Fruit fly (Drosophila melanogaster) whole organism, embryonic: ENCODE results near the gene CG32720.

Experiments used
- CG11504 ChIP-seq: fragments of 200-800 bp; sonication (Bioruptor generic); optimal IDR thresholded peaks from 3 replicates; lab custom pipeline; 2019; ENCODE audit warnings: missing biosample characterization, mild to moderate bottlenecking, missing genetic modification characterization, moderate library complexity
- CG12769 ChIP-seq: fragments of 200-800 bp; sonication (Bioruptor generic); optimal IDR thresholded peaks from 2 replicates; lab custom pipeline; 2019; ENCODE audit warnings: missing biosample characterization, mild to moderate bottlenecking, missing genetic modification characterization, moderate library complexity
- CG13296 ChIP-seq: fragments of 200-800 bp; sonication (Bioruptor generic); optimal IDR thresholded peaks from 3 replicates; lab custom pipeline; 2018; ENCODE audit warnings: missing biosample characterization, mild to moderate bottlenecking, missing genetic modification characterization
- CG13424 ChIP-seq: fragments of 200-800 bp; sonication (Bioruptor generic); optimal IDR thresholded peaks from 2 replicates; lab custom pipeline; 2019; ENCODE audit warnings: missing biosample characterization, mild to moderate bottlenecking, missing genetic modification characterization, moderate library complexity
- CG1529 ChIP-seq: fragments of 200-800 bp; sonication (Bioruptor generic); optimal IDR thresholded peaks from 3 replicates; lab custom pipeline; 2018; ENCODE audit warnings: missing biosample characterization, missing genetic modification characterization
- CG17328 ChIP-seq: fragments of 200-800 bp; sonication (Bioruptor generic); IDR thresholded peaks from 2 replicates; pipeline ENCODE4 v1.3.6; 2022; ENCODE audit warnings: missing biosample characterization, missing genetic modification characterization
- CG17568 ChIP-seq: fragments of 200-800 bp; sonication (Bioruptor generic); optimal IDR thresholded peaks from 2 replicates; lab custom pipeline; 2018; ENCODE audit warnings: missing biosample characterization, mild to moderate bottlenecking, missing genetic modification characterization, moderate library complexity
- CG2199 ChIP-seq: fragments of 200-800 bp; sonication (Bioruptor generic); IDR thresholded peaks from 3 replicates; pipeline ENCODE4 v1.3.6; 2022; ENCODE audit warnings: missing biosample characterization, missing genetic modification characterization
- CG30020 ChIP-seq: fragments of 200-800 bp; optimal IDR thresholded peaks from 2 replicates; lab custom pipeline; 2019; ENCODE audit warnings: missing biosample characterization, mild to moderate bottlenecking, missing genetic modification characterization, moderate library complexity
- CG31365 ChIP-seq: fragments of 200-800 bp; sonication (Bioruptor generic); optimal IDR thresholded peaks from 2 replicates; lab custom pipeline; 2018; ENCODE audit warnings: missing biosample characterization, mild to moderate bottlenecking, missing genetic modification characterization
- CG32767 ChIP-seq: fragments of 200-800 bp; sonication (Bioruptor generic); IDR thresholded peaks from 2 replicates; pipeline ENCODE4 v1.3.6; 2022; ENCODE audit warnings: missing biosample characterization, missing genetic modification characterization
- CG4360 ChIP-seq: fragments of 200-800 bp; sonication (Bioruptor generic); IDR thresholded peaks from 2 replicates; pipeline ENCODE4 v1.3.6; 2022; ENCODE audit warnings: missing biosample characterization, missing genetic modification characterization
- CG4707 ChIP-seq: fragments of 200-800 bp; sonication (Bioruptor generic); optimal IDR thresholded peaks from 2 replicates; lab custom pipeline; 2018; ENCODE audit warnings: missing biosample characterization, mild to moderate bottlenecking, missing genetic modification characterization, moderate library complexity
- CG6765 ChIP-seq: fragments of 200-800 bp; sonication (Bioruptor generic); optimal IDR thresholded peaks from 3 replicates; lab custom pipeline; 2017; ENCODE audit warnings: missing biosample characterization, mild to moderate bottlenecking, missing genetic modification characterization
- CG8388 ChIP-seq: fragments of 200-800 bp; sonication (Bioruptor generic); optimal IDR thresholded peaks from 2 replicates; lab custom pipeline; 2019; ENCODE audit warnings: missing biosample characterization, mild to moderate bottlenecking, missing genetic modification characterization, moderate library complexity
- CG8924 ChIP-seq: fragments of 200-800 bp; optimal IDR thresholded peaks from 3 replicates; lab custom pipeline; 2019; ENCODE audit warnings: missing biosample characterization, mild to moderate bottlenecking, missing genetic modification characterization, moderate library complexity
- D19A ChIP-seq: fragments of 200-800 bp; optimal IDR thresholded peaks from 3 replicates; lab custom pipeline; 2019; ENCODE audit warnings: missing biosample characterization, mild to moderate bottlenecking, missing genetic modification characterization, moderate library complexity
- Dfd ChIP-seq, 2 experiments: fragments of >200 bp; optimal IDR thresholded peaks; 2 replicates each; lab custom pipeline; 2017; ENCODE audit warnings: missing biosample characterization in 2 of 2, missing genetic modification characterization in 2 of 2
- Dref ChIP-seq: fragments of 200-800 bp; sonication (Bioruptor generic); IDR thresholded peaks from 2 replicates; pipeline ENCODE4 v1.3.6; 2022; ENCODE audit warnings: missing biosample characterization, missing genetic modification characterization
- Drgx ChIP-seq: fragments of 200-800 bp; sonication (Bioruptor generic); IDR thresholded peaks from 2 replicates; pipeline ENCODE4 v1.3.6; 2022; ENCODE audit warnings: missing biosample characterization, missing genetic modification characterization
- Elba2 ChIP-seq: fragments of 200-800 bp; sonication (Bioruptor generic); optimal IDR thresholded peaks from 3 replicates; lab custom pipeline; 2016; ENCODE audit warnings: missing biosample characterization, missing genetic modification characterization
- Ets65A ChIP-seq: fragments of 200-800 bp; sonication (Bioruptor generic); peaks from one replicate; lab custom pipeline; 2016; ENCODE audit warnings: missing biosample characterization, missing genetic modification characterization
- Jarid2 ChIP-seq: fragments of 200-800 bp; sonication (Bioruptor generic); optimal IDR thresholded peaks from 3 replicates; lab custom pipeline; 2017; ENCODE audit warnings: mild to moderate bottlenecking, missing biosample characterization, missing genetic modification reagents, missing genetic modification characterization
- MESR4 ChIP-seq: fragments of 200-800 bp; sonication (Bioruptor generic); optimal IDR thresholded peaks from 2 replicates; lab custom pipeline; 2018; ENCODE audit warnings: missing biosample characterization, mild to moderate bottlenecking, missing genetic modification characterization, moderate library complexity
- Max ChIP-seq: fragments of 200-800 bp; sonication (Bioruptor generic); optimal IDR thresholded peaks from 2 replicates; lab custom pipeline; 2016; ENCODE audit warnings: missing biosample characterization, mild to moderate bottlenecking, missing genetic modification characterization
- Oaz ChIP-seq: fragments of 200-800 bp; sonication (Bioruptor generic); IDR thresholded peaks from 2 replicates; pipeline ENCODE4 v1.3.6; 2022; ENCODE audit warnings: missing biosample characterization, missing genetic modification characterization
- Xrp1 ChIP-seq: fragments of 200-800 bp; sonication (Bioruptor generic); IDR thresholded peaks from 2 replicates; pipeline ENCODE4 v1.3.6; 2022; ENCODE audit warnings: missing biosample characterization, missing genetic modification characterization
- dimm ChIP-seq: fragments of 200-800 bp; sonication (Bioruptor generic); IDR thresholded peaks from 2 replicates; pipeline ENCODE4 v1.3.6; 2022; ENCODE audit warnings: missing biosample characterization, missing genetic modification characterization
- dysf ChIP-seq: fragments of 200-800 bp; sonication (Bioruptor generic); IDR thresholded peaks from 3 replicates; pipeline ENCODE4 v1.3.6; 2022; ENCODE audit warnings: missing biosample characterization, missing genetic modification characterization
- exex ChIP-seq: fragments of 200-800 bp; sonication (Bioruptor generic); optimal IDR thresholded peaks from 4 replicates; lab custom pipeline; 2018; ENCODE audit warnings: missing biosample characterization, mild to moderate bottlenecking, missing genetic modification characterization, moderate library complexity
- gem ChIP-seq: fragments of 200-800 bp; sonication (Bioruptor generic); optimal IDR thresholded peaks from 2 replicates; lab custom pipeline; 2019; ENCODE audit warnings: missing biosample characterization, mild to moderate bottlenecking, missing genetic modification characterization, moderate library complexity
- insv ChIP-seq, 2 experiments: fragments of 200-800 bp; sonication (Bioruptor generic); optimal IDR thresholded peaks; 3 replicates each; lab custom pipeline; 2016 to 2018; ENCODE audit warnings: missing biosample characterization in 2 of 2, missing genetic modification characterization in 2 of 2
- lilli ChIP-seq: fragments of 200-800 bp; sonication (Bioruptor generic); optimal IDR thresholded peaks from 3 replicates; lab custom pipeline; 2016; ENCODE audit warnings: missing biosample characterization, missing genetic modification characterization
- nau ChIP-seq: fragments of 200-800 bp; sonication (Bioruptor generic); optimal IDR thresholded peaks from 3 replicates; lab custom pipeline; 2017; ENCODE audit warnings: missing biosample characterization, mild to moderate bottlenecking, missing genetic modification characterization, missing genetic modification reagents
- pan ChIP-seq, 4 experiments: fragments of >200 bp in 3 of 4; fragments of 200-800 bp in 1 of 4; sonication (Bioruptor generic) in 1 of 4; optimal IDR thresholded peaks in 3 of 4; IDR thresholded peaks in 1 of 4; 2 replicates each; pipeline versions ENCODE4 v1.3.6 to Lab custom; 2017 to 2022; ENCODE audit warnings: missing biosample characterization in 2 of 4, missing genetic modification characterization in 2 of 4, mixed read lengths in 1 of 4
- prd ChIP-seq, 3 experiments: fragments of >200 bp in 2 of 3; fragments of 200-800 bp in 1 of 3; sonication (Bioruptor generic) in 1 of 3; optimal IDR thresholded peaks in 2 of 3; IDR thresholded peaks in 1 of 3; 2 replicates in 2 of 3; 3 replicates in 1 of 3; pipeline versions ENCODE4 v1.3.6 to Lab custom; 2017 to 2022; ENCODE audit warnings: missing biosample characterization in 1 of 3, missing genetic modification characterization in 1 of 3
- pros ChIP-seq: fragments of 200-800 bp; sonication (Bioruptor generic); optimal IDR thresholded peaks from 3 replicates; lab custom pipeline; 2019; ENCODE audit warnings: missing biosample characterization, mild to moderate bottlenecking, missing genetic modification characterization, moderate library complexity
- row ChIP-seq: fragments of 200-800 bp; sonication (Bioruptor generic); IDR thresholded peaks from 3 replicates; pipeline ENCODE4 v1.3.6; 2022; ENCODE audit warnings: missing biosample characterization, missing genetic modification characterization
- sens ChIP-seq: fragments of 200-800 bp; sonication (Bioruptor generic); peaks from one replicate; lab custom pipeline; 2016; ENCODE audit warnings: missing biosample characterization, missing genetic modification characterization
- slbo ChIP-seq: fragments of 200-800 bp; sonication (Bioruptor generic); IDR thresholded peaks from 2 replicates; pipeline ENCODE4 v1.3.6; 2022; ENCODE audit warnings: missing biosample characterization, missing genetic modification characterization
- stwl ChIP-seq: fragments of 200-800 bp; sonication (Bioruptor generic); optimal IDR thresholded peaks from 3 replicates; lab custom pipeline; 2018; ENCODE audit warnings: missing biosample characterization, mild to moderate bottlenecking, missing genetic modification characterization, moderate library complexity
- tin ChIP-seq: fragments of 200-800 bp; sonication (Bioruptor generic); optimal IDR thresholded peaks from 3 replicates; lab custom pipeline; 2016; ENCODE audit warnings: missing biosample characterization, missing genetic modification characterization
- ttk ChIP-seq: fragments of 200-800 bp; sonication (Bioruptor generic); IDR thresholded peaks from 2 replicates; pipeline ENCODE4 v2.1.2; 2022; ENCODE audit warnings: missing biosample characterization, missing genetic modification characterization
- unpg ChIP-seq: fragments of 200-800 bp; sonication (Bioruptor generic); optimal IDR thresholded peaks from 3 replicates; lab custom pipeline; 2018; ENCODE audit warnings: missing biosample characterization, mild to moderate bottlenecking, missing genetic modification characterization, moderate library complexity
- usp ChIP-seq: fragments of >200 bp; optimal IDR thresholded peaks from 2 replicates; lab custom pipeline; 2017; ENCODE audit warnings: missing biosample characterization, missing genetic modification characterization
- wor ChIP-seq: fragments of 200-800 bp; sonication (Bioruptor generic); IDR thresholded peaks from 2 replicates; pipeline ENCODE4 v1.3.6; 2022; ENCODE audit warnings: missing biosample characterization, missing genetic modification characterization
- zen ChIP-seq: fragments of 200-800 bp; sonication (Bioruptor generic); optimal IDR thresholded peaks from 3 replicates; lab custom pipeline; 2018; ENCODE audit warnings: missing biosample characterization, mild to moderate bottlenecking, missing genetic modification characterization, moderate library complexity

The CG32720 gene

DNA sequence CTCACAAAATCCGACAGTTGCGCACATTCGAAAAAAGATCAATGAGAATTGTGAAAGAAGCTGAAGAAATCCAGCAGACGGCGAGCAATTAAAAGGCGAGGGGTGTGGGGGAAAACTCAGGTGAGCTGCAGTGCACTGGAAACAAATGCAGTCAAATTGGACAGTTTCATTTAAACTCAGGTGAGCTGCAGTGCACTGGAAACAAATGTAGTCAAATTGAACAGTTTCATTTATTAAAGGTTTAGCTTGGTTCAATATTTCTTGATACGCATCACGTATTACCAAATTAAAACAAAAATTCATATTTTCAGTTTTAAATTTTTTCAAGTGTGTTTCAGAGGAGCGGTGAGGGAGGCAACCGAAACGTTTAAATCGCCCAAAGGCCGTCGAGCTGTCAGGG is 12.9 kb downstream of the CG32720 start:
- TF ChIP-seq Xrp1: 0 out of 2 replicates have a peak, but pooled peaks have one; percentile 30
- no peak for TF ChIP-seq prd (optimal IDR thresholded peaks at IDR 0.05; lab: Kevin White, UChicago)
- TF ChIP-seq prd (GFP tag; IDR thresholded peaks at IDR 0.05; lab: Robert Waterston, UW): 0 out of 3 replicates have a peak, but pooled peaks have one; percentile 10
- no peak for TF ChIP-seq exex
- no peak for TF ChIP-seq pan (optimal IDR thresholded peaks at IDR 0.05; lab: Kevin White, UChicago)
- TF ChIP-seq pan (GFP tag; optimal IDR thresholded peaks at IDR 0.05 in 1 of 2, IDR thresholded peaks at IDR 0.05 in 1 of 2): no peak
- peak; percentile 78 for TF ChIP-seq Ets65A (GFP tag; lab: Kevin White, UChicago)
- no peak for TF ChIP-seq MESR4 (GFP tag; lab: Kevin White, UChicago)
- peak; percentile 6 for TF ChIP-seq gem (tag; lab: Kevin White, UChicago)
- no peak for TF ChIP-seq CG12769
- TF ChIP-seq pros: no peak
- peak; percentile 23 for TF ChIP-seq sens (GFP tag; lab: Kevin White, UChicago)
- TF ChIP-seq CG4707 (GFP tag; lab: Kevin White, UChicago): no peak

DNA sequence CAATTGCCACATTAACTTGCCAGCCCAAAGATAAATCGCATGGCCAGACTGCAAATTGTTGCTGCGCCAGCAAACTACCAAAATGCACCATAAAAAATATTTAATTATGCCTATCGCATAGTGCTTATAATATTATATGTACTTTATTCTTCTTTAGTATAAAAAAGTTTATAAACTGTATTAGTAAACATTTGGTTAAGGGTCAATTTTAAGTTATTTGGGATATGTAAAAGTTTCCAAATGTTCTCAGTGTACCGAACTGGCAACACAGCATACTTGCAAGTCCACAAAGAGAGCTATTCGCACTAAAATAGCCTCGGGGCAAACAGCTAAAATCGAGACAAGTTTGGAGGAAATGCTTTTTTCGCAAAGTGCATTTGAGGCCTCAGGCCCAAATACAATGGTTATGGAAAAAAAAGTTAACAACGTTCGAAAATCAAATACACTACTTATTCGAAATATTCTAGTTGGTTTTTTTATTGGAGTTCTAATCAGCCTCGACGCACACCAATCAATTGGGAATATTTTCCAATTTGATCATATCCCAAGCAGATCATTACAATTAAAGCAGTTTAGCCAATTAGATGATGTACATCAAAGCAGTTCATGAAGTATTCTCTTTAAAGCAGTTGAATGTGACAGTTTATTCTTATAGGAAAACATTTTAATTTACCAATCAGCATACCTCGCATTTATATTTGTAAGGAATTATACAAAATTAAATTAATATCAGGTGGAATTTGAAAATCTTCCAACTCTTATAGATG is 15.0 kb downstream of the CG32720 start:
- TF ChIP-seq Jarid2 (GFP tag; lab: Kevin White, UChicago) (peak; percentile 1), CG2199 (GFP tag; lab: Robert Waterston, UW) (0 out of 3 replicates have a peak, but pooled peaks have one; percentile 30), zen (peak; percentile 84), Elba2 (GFP tag; lab: Kevin White, UChicago) (peak; percentile 97), stwl (tag; lab: Kevin White, UChicago) (peak; percentile 45), dimm (no peak), sens (GFP tag; lab: Kevin White, UChicago) (peak; percentile 38), wor (GFP tag; lab: Robert Waterston, UW) (no peak), CG4360 (no peak), Max (no peak), Drgx (GFP tag; lab: Robert Waterston, UW) (peak; percentile 65; the same call in 1 of the 2 replicates), Dfd (GFP tag; optimal IDR thresholded peaks at IDR 0.05; lab: Kevin White, UChicago) (peak in 1 of 2 experiments; percentile 24), insv (GFP tag; optimal IDR thresholded peaks at IDR 0.05; lab: Kevin White, UChicago) (peak; percentile 100), row (GFP tag; lab: Robert Waterston, UW) (0 out of 3 replicates have a peak, but pooled peaks have one; percentile 10), Dref (no peak), D19A (tag; lab: Kevin White, UChicago) (peak; percentile 72), gem (tag; lab: Kevin White, UChicago) (no peak), unpg (GFP tag; lab: Kevin White, UChicago) (no peak), CG17568 (GFP tag; lab: Kevin White, UChicago) (no peak), CG31365 (tag; lab: Kevin White, UChicago) (peak; percentile 95), CG13296 (GFP tag; lab: Kevin White, UChicago) (no peak), CG1529 (GFP tag; lab: Kevin White, UChicago) (no peak), Oaz (GFP tag; lab: Robert Waterston, UW) (no peak), usp (GFP tag; lab: Kevin White, UChicago) (no peak), tin (no peak)

DNA sequence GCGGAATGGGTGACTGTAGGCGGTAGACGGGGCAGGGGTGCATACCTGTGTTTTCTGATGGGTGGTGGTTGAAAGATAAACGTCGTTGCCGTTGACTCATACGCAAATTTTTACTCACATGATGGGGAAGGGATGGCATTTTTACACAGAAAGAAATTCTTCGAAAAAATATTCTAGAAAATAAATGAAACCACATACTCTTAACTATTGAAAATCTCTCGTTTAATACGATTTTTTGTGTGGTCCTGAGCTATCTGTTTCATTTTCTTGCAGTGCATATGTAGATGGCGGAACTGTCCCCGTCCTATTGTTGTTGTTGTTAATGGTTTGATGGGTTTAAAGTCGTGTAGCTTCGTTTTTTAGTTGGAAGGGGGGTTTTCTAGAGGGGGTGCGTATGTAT is 16.9 kb downstream of the CG32720 start:
- TF ChIP-seq lilli (GFP tag; lab: Kevin White, UChicago): peak; percentile 22
- TF ChIP-seq CG11504 (tag; lab: Kevin White, UChicago): peak; percentile 49
- TF ChIP-seq CG8388: peak; percentile 9
- TF ChIP-seq nau: no peak
- TF ChIP-seq sens (GFP tag; lab: Kevin White, UChicago): peak; percentile 77
- TF ChIP-seq CG17328 (GFP tag; lab: Robert Waterston, UW): 0 out of 2 replicates have a peak, but pooled peaks have one; percentile 21
- no peak for TF ChIP-seq CG30020 (tag; lab: Kevin White, UChicago)
- TF ChIP-seq slbo (GFP tag; lab: Robert Waterston, UW): peak; percentile 45; the same call in 1 of the 2 replicates
- TF ChIP-seq CG6765: no peak
- TF ChIP-seq dysf (GFP tag; lab: Robert Waterston, UW): peak; percentile 54; the same call in 2 of the 3 replicates
- TF ChIP-seq CG8924 (tag; lab: Kevin White, UChicago): peak; percentile 17
- peak; percentile 50; the same call in 1 of the 2 replicates for TF ChIP-seq ttk (GFP tag; lab: Robert Waterston, UW)
- TF ChIP-seq CG13424 (tag; lab: Kevin White, UChicago): peak; percentile 11
- TF ChIP-seq CG32767 (GFP tag; lab: Robert Waterston, UW): 0 out of 2 replicates have a peak, but pooled peaks have one; percentile 13
